Fruit fly (Drosophila melanogaster): ENCODE data around the gene CG10738.

DNA sequence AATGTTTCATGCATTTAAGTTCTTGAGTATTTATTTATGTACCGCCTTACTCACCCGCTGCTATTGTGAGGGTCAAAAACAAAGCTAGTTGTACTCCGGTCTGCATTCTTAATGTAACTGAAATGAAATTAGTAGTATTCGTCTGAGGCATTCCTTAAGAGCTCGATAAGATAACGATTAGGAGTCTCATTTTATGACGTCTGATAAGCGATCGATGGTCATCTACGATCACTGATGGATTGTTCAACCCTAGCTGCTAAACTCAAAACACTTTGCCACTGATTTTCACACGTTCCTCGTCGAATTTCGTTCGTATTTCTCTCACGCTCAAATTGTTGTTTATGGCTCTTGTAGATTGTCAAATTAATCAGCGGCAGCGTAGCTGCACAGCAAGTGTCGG lies 6.6 kb downstream of the CG10738 start, which contains the start of gene CG10116:
- TF ChIP-seq kay (GFP tag; ENCODE audit: borderline replicate concordance) = no peak
- TF ChIP-seq cnc (optimal IDR thresholded peaks at IDR 0.05) = no peak
- no peak for TF ChIP-seq Hr96 (GFP tag; optimal IDR thresholded peaks at IDR 0.05)
- no peak for TF ChIP-seq CG1620 (GFP tag; optimal IDR thresholded peaks at IDR 0.05)
- TF ChIP-seq cic (GFP tag; optimal IDR thresholded peaks at IDR 0.05) = peak; percentile 90
- TF ChIP-seq ovo (GFP tag; optimal IDR thresholded peaks at IDR 0.05) = no peak

Data from whole organism, adult.